Fruit fly (Drosophila melanogaster) whole organism: ENCODE data around the gene CG17026.

Experiments
- CG8478 ChIP-seq: fragments of >200 bp; optimal IDR thresholded peaks from 2 replicates; lab custom pipeline; 2018; ENCODE audit warnings: inconsistent platforms
- Dll ChIP-seq: fragments of >200 bp; optimal IDR thresholded peaks from 2 replicates; lab custom pipeline; 2017
- EcR ChIP-seq, 2 experiments: fragments of >200 bp; optimal IDR thresholded peaks; 2 replicates each; lab custom pipeline; 2017; ENCODE audit warnings: missing biosample characterization in 2 of 2, missing genetic modification characterization in 2 of 2, missing genetic modification reagents in 2 of 2
- pan ChIP-seq: fragments of >200 bp; optimal IDR thresholded peaks from 2 replicates; lab custom pipeline; 2017
- psq ChIP-seq: fragments of >200 bp; optimal IDR thresholded peaks from 2 replicates; lab custom pipeline; 2017
- usp ChIP-seq: fragments of >200 bp; optimal IDR thresholded peaks from 2 replicates; lab custom pipeline; 2017; ENCODE audit warnings: missing biosample characterization, missing genetic modification characterization, mixed read lengths

Gene CG17026

dm6 chr3L:15975068-15975467, at the start of gene CG17026:
Gene CG17026, plus strand, starts transcription at chr3L:15975368.
- TF ChIP-seq Dll (lab: Kevin White, UChicago) (no peak), psq (no peak), usp (GFP tag; lab: Kevin White, UChicago) (no peak), CG8478 (lab: Kevin White, UChicago) (no peak), EcR (GFP tag; optimal IDR thresholded peaks at IDR 0.05; lab: Kevin White, UChicago) (no peak), pan (no peak)

- TF ChIP-seq CG8478 (lab: Kevin White, UChicago) (no peak), Dll (lab: Kevin White, UChicago) (no peak), pan (no peak), usp (GFP tag; lab: Kevin White, UChicago) (no peak), EcR (GFP tag; optimal IDR thresholded peaks at IDR 0.05; lab: Kevin White, UChicago) (no peak), psq (no peak)
Observed at dm6 chr3L:15940823-15941222, 34.3 kb upstream of the CG17026 start.

- TF ChIP-seq psq (no peak), Dll (lab: Kevin White, UChicago) (no peak), pan (no peak), CG8478 (lab: Kevin White, UChicago) (no peak), usp (GFP tag; lab: Kevin White, UChicago) (no peak)
Observed at dm6 chr3L:15952287-15952686, 22.9 kb upstream of the CG17026 start.

dm6 chr3L:15952909-15953308, 22.3 kb upstream of the CG17026 start:
- TF ChIP-seq CG8478 (lab: Kevin White, UChicago) (no peak), EcR (GFP tag; optimal IDR thresholded peaks at IDR 0.05; lab: Kevin White, UChicago) (no peak), pan (no peak), usp (GFP tag; lab: Kevin White, UChicago) (no peak), psq (no peak), Dll (lab: Kevin White, UChicago) (no peak)

- TF ChIP-seq CG8478 (lab: Kevin White, UChicago) (no peak), EcR (GFP tag; optimal IDR thresholded peaks at IDR 0.05; lab: Kevin White, UChicago) (no peak), psq (no peak), pan (no peak), Dll (lab: Kevin White, UChicago) (no peak), usp (GFP tag; lab: Kevin White, UChicago) (no peak)
Observed at dm6 chr3L:15953892-15954291, 21.3 kb upstream of the CG17026 start.

- TF ChIP-seq EcR (GFP tag; optimal IDR thresholded peaks at IDR 0.05; lab: Kevin White, UChicago) (no peak), pan (no peak), CG8478 (lab: Kevin White, UChicago) (no peak), psq (no peak), Dll (lab: Kevin White, UChicago) (no peak), usp (GFP tag; lab: Kevin White, UChicago) (no peak)
Observed at dm6 chr3L:15954784-15955427, 20.3 kb upstream of the CG17026 start, which contains the start of the genes Pka-C3 and GXIVsPLA2. Gene Pka-C3, minus strand, starts transcription at chr3L:15954797. Gene GXIVsPLA2, plus strand, starts transcription at chr3L:15955096.

dm6 chr3L:15956448-15957010, 18.6 kb upstream of the CG17026 start, which contains the start of gene elgi:
Gene elgi, plus strand, starts transcription at chr3L:15956550.
- TF ChIP-seq CG8478 (lab: Kevin White, UChicago) = no peak
- no peak for TF ChIP-seq usp (GFP tag; lab: Kevin White, UChicago)
- TF ChIP-seq pan = no peak
- no peak for TF ChIP-seq psq
- TF ChIP-seq EcR (GFP tag; optimal IDR thresholded peaks at IDR 0.05; lab: Kevin White, UChicago) = no peak
- TF ChIP-seq Dll (lab: Kevin White, UChicago) = no peak

dm6 chr3L:15958612-15959315, 16.4 kb upstream of the CG17026 start, which contains the start of gene CG17032:
Gene CG17032, plus strand, starts transcription at chr3L:15958843.
- no peak for TF ChIP-seq usp (GFP tag; lab: Kevin White, UChicago)
- TF ChIP-seq CG8478 (lab: Kevin White, UChicago) = no peak
- TF ChIP-seq pan = no peak
- no peak for TF ChIP-seq EcR (GFP tag; optimal IDR thresholded peaks at IDR 0.05; lab: Kevin White, UChicago)
- TF ChIP-seq Dll (lab: Kevin White, UChicago) = no peak
- TF ChIP-seq psq = no peak

- no peak for TF ChIP-seq usp (GFP tag; lab: Kevin White, UChicago)
- no peak for TF ChIP-seq pan
- TF ChIP-seq Dll (lab: Kevin White, UChicago) = no peak
- no peak for TF ChIP-seq EcR (GFP tag; optimal IDR thresholded peaks at IDR 0.05; lab: Kevin White, UChicago)
- TF ChIP-seq psq = no peak
- TF ChIP-seq CG8478 (lab: Kevin White, UChicago) = no peak
Observed at dm6 chr3L:15967588-15968500, 7.3 kb upstream of the CG17026 start, which contains the start of the genes Brr2 and CG10516. Gene Brr2, minus strand, starts transcription at chr3L:15967872. Gene CG10516, plus strand, starts transcription at chr3L:15968204.

- TF ChIP-seq EcR (GFP tag; optimal IDR thresholded peaks at IDR 0.05; lab: Kevin White, UChicago) (no peak), pan (no peak), usp (GFP tag; lab: Kevin White, UChicago) (no peak), psq (no peak), Dll (lab: Kevin White, UChicago) (no peak), CG8478 (lab: Kevin White, UChicago) (no peak)
Observed at dm6 chr3L:15968686-15969085, 6.5 kb upstream of the CG17026 start.

dm6 chr3L:15974166-15974565, 1.0 kb upstream of the CG17026 start:
- TF ChIP-seq Dll (lab: Kevin White, UChicago) (no peak), usp (GFP tag; lab: Kevin White, UChicago) (no peak), psq (no peak), pan (no peak), CG8478 (lab: Kevin White, UChicago) (no peak), EcR (GFP tag; optimal IDR thresholded peaks at IDR 0.05; lab: Kevin White, UChicago) (no peak)
